Worm (Caenorhabditis elegans) whole organism, L4/young adult: ENCODE measurements around the gene gcy-31.

Experiments
- W03F9.2 ChIP-seq: fragments of 150-350 bp; optimal IDR thresholded peaks from 2 replicates; lab custom pipeline; 2014; ENCODE audit warnings: missing biosample characterization, missing genetic modification characterization
- dao-5 ChIP-seq: sonication (generic microtip); optimal IDR thresholded peaks from 2 replicates; lab custom pipeline; 2016; ENCODE audit warnings: missing genotype, missing genetic modification characterization, moderate library complexity, missing compliant biosample characterization
- him-1 ChIP-seq: sonication (generic microtip); optimal IDR thresholded peaks from 2 replicates; lab custom pipeline; 2016; ENCODE audit warnings: missing genotype, missing genetic modification reagents, missing genetic modification characterization, missing compliant biosample characterization

- TF ChIP-seq him-1 (tag; lab: Kevin White, UChicago) (no peak), W03F9.2 (tag; lab: Kevin White, UChicago) (no peak), dao-5 (tag; lab: Kevin White, UChicago) (no peak)
These were observed 5.2 kb downstream of the gcy-31 start for ce11 chrX:2422123-2422522.
